Worm (Caenorhabditis elegans): ENCODE results near the gene B0218.5.
"Not testable (repeated sequence)": the region's sequence is repeated elsewhere in the genome, so short reads cannot be mapped to it uniquely, and the experiment has no call there.

The B0218.5 gene

ce11 chrIV:8126902-8127301, 30.2 kb downstream of the B0218.5 start, which contains the start of gene ceph-41:
TSS of gene ceph-41 (plus strand) at chrIV:8127202.
- TF ChIP-seq tlp-1 (tag; optimal IDR thresholded peaks at IDR 0.05) (no peak), nhr-237 (tag; optimal IDR thresholded peaks at IDR 0.05) (no peak), snpc-4 (tag; optimal IDR thresholded peaks at IDR 0.05) (no peak), efl-1 (optimal IDR thresholded peaks at IDR 0.05) (no peak), efl-1 (GFP tag; optimal IDR thresholded peaks at IDR 0.05 in 1 of 2) (peak in 1 of 2 experiments; percentile 18)

ce11 chrIV:8122349-8122748, 34.7 kb downstream of the B0218.5 start, which contains the start of gene erp-44.3:
TSS of gene erp-44.3 (plus strand) at chrIV:8122649.
- not testable (repeated sequence) for TF ChIP-seq ama-1 (optimal IDR thresholded peaks at IDR 0.05); unc-30 (tag; optimal IDR thresholded peaks at IDR 0.05); ceh-63 (GFP tag; optimal IDR thresholded peaks at IDR 0.05)

DNA sequence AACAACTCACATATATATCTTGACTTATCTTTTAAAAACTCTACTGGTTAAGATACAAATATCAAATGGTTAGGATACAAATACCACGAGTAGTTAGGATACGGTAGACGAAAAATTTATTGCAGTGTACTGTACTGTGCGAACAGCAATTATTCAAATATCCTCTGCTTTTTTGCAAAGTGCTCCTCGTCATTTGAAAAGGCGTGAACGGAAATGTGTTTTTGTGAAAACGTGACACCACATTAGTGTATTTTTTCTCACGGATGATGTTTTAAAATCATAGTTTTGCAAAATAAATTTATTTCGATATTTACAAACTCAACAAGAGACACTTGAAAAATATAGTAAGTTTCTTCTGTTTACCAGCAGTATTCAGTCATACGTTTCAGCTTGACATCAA, 38.3 kb downstream of the B0218.5 start, which contains the start of gene F42G8.8:
TSS of gene F42G8.8 (plus strand) at position 301 of the 400 bp plus-strand sequence.
- TF ChIP-seq nhr-85 (tag) (no peak), swsn-7 (tag; optimal IDR thresholded peaks at IDR 0.05) (no peak), pqm-1 (tag; optimal IDR thresholded peaks at IDR 0.05) (no peak), mep-1 (tag; optimal IDR thresholded peaks at IDR 0.05) (no peak), unc-98 (GFP tag; IDR thresholded peaks at IDR 0.05) (no peak), ztf-11 (tag; optimal IDR thresholded peaks at IDR 0.05) (no peak), tlp-1 (tag; optimal IDR thresholded peaks at IDR 0.05) (no peak), mdl-1 (tag; optimal IDR thresholded peaks at IDR 0.05) (no peak), Y116A8C.19 (tag; optimal IDR thresholded peaks at IDR 0.05; ENCODE audit: borderline replicate concordance) (no peak), nhr-28 (tag; optimal IDR thresholded peaks at IDR 0.05) (no peak)

ce11 chrIV:8115462-8115861, 41.6 kb downstream of the B0218.5 start, which contains the start of gene irld-8:
TSS of gene irld-8 (plus strand) at chrIV:8115762.
- no peak for TF ChIP-seq fkh-10 (GFP tag; optimal IDR thresholded peaks at IDR 0.05)
- no peak for TF ChIP-seq lin-39 (tag; optimal IDR thresholded peaks at IDR 0.05)
- no peak for TF ChIP-seq irx-1 (tag; optimal IDR thresholded peaks at IDR 0.05)
- no peak for TF ChIP-seq C04F5.9 (tag; optimal IDR thresholded peaks at IDR 0.05)
- TF ChIP-seq isw-1 (GFP tag; IDR thresholded peaks at IDR 0.05), result no peak
- TF ChIP-seq hpl-2 (GFP tag; optimal IDR thresholded peaks at IDR 0.05), result no peak
- no peak for TF ChIP-seq nhr-77 (tag; optimal IDR thresholded peaks at IDR 0.05)
- TF ChIP-seq lin-14 (GFP tag; optimal IDR thresholded peaks at IDR 0.05), result no peak
- TF ChIP-seq ztf-11 (tag; optimal IDR thresholded peaks at IDR 0.05), result no peak
- no peak for TF ChIP-seq nhr-76 (tag; optimal IDR thresholded peaks at IDR 0.05)

- no peak for TF ChIP-seq unc-30 (tag; optimal IDR thresholded peaks at IDR 0.05)
- no peak for TF ChIP-seq lin-14 (GFP tag; optimal IDR thresholded peaks at IDR 0.05)
- no peak for TF ChIP-seq aly-2 (tag; optimal IDR thresholded peaks at IDR 0.05)
- no peak for TF ChIP-seq blmp-1 (tag; optimal IDR thresholded peaks at IDR 0.05)
- no peak for TF ChIP-seq irx-1 (tag; optimal IDR thresholded peaks at IDR 0.05)
- TF ChIP-seq snu-23 (GFP tag; optimal IDR thresholded peaks at IDR 0.05), result no peak
Measured at ce11 chrIV:8114535-8114934, 42.5 kb downstream of the B0218.5 start.

- TF ChIP-seq unc-86 (tag; optimal IDR thresholded peaks at IDR 0.05) (no peak), ztf-4 (tag; optimal IDR thresholded peaks at IDR 0.05) (no peak), nhr-77 (tag; optimal IDR thresholded peaks at IDR 0.05) (no peak), ztf-11 (tag; optimal IDR thresholded peaks at IDR 0.05) (no peak), pax-3 (tag; optimal IDR thresholded peaks at IDR 0.05) (no peak), xbp-1 (tag; optimal IDR thresholded peaks at IDR 0.05) (peak; percentile 49), lin-35 (GFP tag; optimal IDR thresholded peaks at IDR 0.05) (peak in 1 of 2 experiments; percentile 42), ceh-8 (GFP tag; optimal IDR thresholded peaks at IDR 0.05) (no peak), mep-1 (tag; optimal IDR thresholded peaks at IDR 0.05) (peak; percentile 38), mdl-1 (tag; optimal IDR thresholded peaks at IDR 0.05) (peak in 1 of 2 experiments; percentile 61), pqm-1 (tag; optimal IDR thresholded peaks at IDR 0.05) (no peak), blmp-1 (tag; optimal IDR thresholded peaks at IDR 0.05) (peak; percentile 11), jun-1 (tag; optimal IDR thresholded peaks at IDR 0.05) (no peak), sox-4 (tag; optimal IDR thresholded peaks at IDR 0.05) (peak; percentile 16), hlh-4 (tag; optimal IDR thresholded peaks at IDR 0.05) (no peak), nhr-47 (tag; optimal IDR thresholded peaks at IDR 0.05) (peak; percentile 15), nhr-90 (tag; optimal IDR thresholded peaks at IDR 0.05; ENCODE audit: poor library complexity) (peak; percentile 0), zip-4 (GFP tag; optimal IDR thresholded peaks at IDR 0.05) (no peak), efl-1 (optimal IDR thresholded peaks at IDR 0.05) (peak; percentile 18 to 40), efl-1 (GFP tag; optimal IDR thresholded peaks at IDR 0.05 in 1 of 2) (peak; percentile 45 to 77), fos-1 (tag; optimal IDR thresholded peaks at IDR 0.05) (no peak), aha-1 (tag; optimal IDR thresholded peaks at IDR 0.05) (no peak), irx-1 (tag; optimal IDR thresholded peaks at IDR 0.05) (no peak), egl-13 (tag; optimal IDR thresholded peaks at IDR 0.05) (no peak)
Measured at ce11 chrIV:8113161-8113560, 43.9 kb downstream of the B0218.5 start, which contains the start of gene Y42H9AR.1. TSS of gene Y42H9AR.1 (plus strand) at chrIV:8113393.

Data from whole organism, L1 larva.